Fruit fly (Drosophila melanogaster) whole organism, prepupa: ENCODE measurements around the gene VhaM9.7-c.

ENCODE experiments used
- Blimp-1 ChIP-seq: fragments of 200-800 bp; sonication (Bioruptor generic); optimal IDR thresholded peaks from 3 replicates; lab custom pipeline; 2017; ENCODE audit warnings: missing biosample characterization, missing genetic modification characterization, mild to moderate bottlenecking, moderate library complexity, missing genetic modification reagents
- CG31627 ChIP-seq: fragments of 200-800 bp; sonication (Bioruptor generic); optimal IDR thresholded peaks from 3 replicates; lab custom pipeline; 2016; ENCODE audit warnings: missing biosample characterization, missing genetic modification characterization
- CG6808 ChIP-seq: fragments of 200-800 bp; sonication (Bioruptor generic); optimal IDR thresholded peaks from 3 replicates; lab custom pipeline; 2017; ENCODE audit warnings: missing biosample characterization, missing genetic modification characterization, mild to moderate bottlenecking, moderate library complexity, missing genetic modification reagents
- CG6854 ChIP-seq: fragments of 200-800 bp; sonication (Bioruptor generic); optimal IDR thresholded peaks from 2 replicates; lab custom pipeline; 2017; ENCODE audit warnings: missing biosample characterization, mild to moderate bottlenecking, missing genetic modification characterization
- CG9139 ChIP-seq: fragments of 200-800 bp; sonication (Bioruptor generic); optimal IDR thresholded peaks from 3 replicates; lab custom pipeline; 2017; ENCODE audit warnings: missing biosample characterization, mild to moderate bottlenecking, missing genetic modification characterization
- Sox15 ChIP-seq: fragments of 200-800 bp; sonication (Bioruptor generic); optimal IDR thresholded peaks from 3 replicates; lab custom pipeline; 2016; ENCODE audit warnings: missing biosample characterization, missing genetic modification characterization
- achi ChIP-seq: fragments of 200-800 bp; sonication (Bioruptor generic); optimal IDR thresholded peaks from 3 replicates; lab custom pipeline; 2016; ENCODE audit warnings: missing biosample characterization, missing genetic modification characterization
- dac ChIP-seq: fragments of 200-800 bp; sonication (Bioruptor generic); optimal IDR thresholded peaks from 2 replicates; lab custom pipeline; 2017; ENCODE audit warnings: missing biosample characterization, mild to moderate bottlenecking, missing genetic modification characterization
- fd85E ChIP-seq: fragments of 200-800 bp; sonication (Bioruptor generic); optimal IDR thresholded peaks from 3 replicates; lab custom pipeline; 2016; ENCODE audit warnings: missing biosample characterization, missing genetic modification characterization
- fkh ChIP-seq: fragments of 200-800 bp; sonication (Bioruptor generic); optimal IDR thresholded peaks from 3 replicates; lab custom pipeline; 2017; ENCODE audit warnings: missing biosample characterization, mild to moderate bottlenecking, missing genetic modification characterization, moderate library complexity
- net ChIP-seq: fragments of 200-800 bp; sonication (Bioruptor generic); optimal IDR thresholded peaks from 3 replicates; lab custom pipeline; 2016; ENCODE audit warnings: missing biosample characterization, missing genetic modification characterization
- spab ChIP-seq: fragments of 200-800 bp; sonication (Bioruptor generic); optimal IDR thresholded peaks from 2 replicates; lab custom pipeline; 2017; ENCODE audit warnings: missing biosample characterization, mild to moderate bottlenecking, missing genetic modification characterization, missing genetic modification reagents

- TF ChIP-seq fkh (GFP tag; lab: Kevin White, UChicago) (no peak), CG31627 (no peak), dac (GFP tag; lab: Kevin White, UChicago) (no peak), Blimp-1 (GFP tag; lab: Kevin White, UChicago) (no peak), fd85E (GFP tag; lab: Kevin White, UChicago) (no peak), net (GFP tag; lab: Kevin White, UChicago) (no peak), Sox15 (GFP tag; lab: Kevin White, UChicago) (no peak), spab (no peak), CG6854 (GFP tag; lab: Kevin White, UChicago) (no peak), CG9139 (no peak), achi (GFP tag; lab: Kevin White, UChicago) (no peak), CG6808 (GFP tag; lab: Kevin White, UChicago) (no peak)
Measured at dm6 chr3L:4232724-4233367, 46.2 kb upstream of the VhaM9.7-c start.
